Worm (Caenorhabditis elegans) whole organism, L2 larva: Measurements from ENCODE around the gene flp-10.

Experiments used
- C34F6.9 ChIP-seq: fragments of 150-350 bp; optimal IDR thresholded peaks from 2 replicates; lab custom pipeline; 2014; ENCODE audit warnings: missing biosample characterization, missing genetic modification characterization
- F13H6.1 ChIP-seq: sonication (generic microtip); optimal IDR thresholded peaks from 2 replicates; lab custom pipeline; 2016; ENCODE audit warnings: missing genetic modification characterization, missing compliant biosample characterization
- Y55F3AM.14 ChIP-seq: fragments of 200-800 bp; sonication (Bioruptor generic); optimal IDR thresholded peaks from 2 replicates; lab custom pipeline; 2018; ENCODE audit warnings: mild to moderate bottlenecking, missing genetic modification characterization, missing compliant biosample characterization
- ZK546.5 ChIP-seq: sonication (generic microtip); optimal IDR thresholded peaks from 2 replicates; lab custom pipeline; 2017; ENCODE audit warnings: missing biosample characterization, missing genetic modification characterization
- aly-2 ChIP-seq: fragments of 150-350 bp; optimal IDR thresholded peaks from 2 replicates; lab custom pipeline; 2014; ENCODE audit warnings: missing biosample characterization, missing genetic modification characterization
- blmp-1 ChIP-seq: sonication (generic microtip); optimal IDR thresholded peaks from 2 replicates; lab custom pipeline; 2017; ENCODE audit warnings: missing genetic modification characterization, mild to moderate bottlenecking, missing compliant biosample characterization, antibody characterized with exemption, moderate library complexity; ENCODE audit not compliant: insufficient read depth
- ceh-16 ChIP-seq: fragments of 150-350 bp; optimal IDR thresholded peaks from 2 replicates; lab custom pipeline; 2014; ENCODE audit warnings: missing biosample characterization, missing genetic modification characterization
- ceh-82 ChIP-seq: fragments of 150-350 bp; optimal IDR thresholded peaks from 2 replicates; lab custom pipeline; 2014; ENCODE audit warnings: missing biosample characterization, missing genetic modification characterization
- crh-2 ChIP-seq: sonication (generic microtip); optimal IDR thresholded peaks from 2 replicates; lab custom pipeline; 2017; ENCODE audit warnings: missing biosample characterization, missing genetic modification characterization
- dmd-4 ChIP-seq: sonication (generic microtip); optimal IDR thresholded peaks from 2 replicates; lab custom pipeline; 2017; ENCODE audit warnings: missing biosample characterization, missing genetic modification characterization
- egl-27 ChIP-seq: sonication (generic microtip); optimal IDR thresholded peaks from 3 replicates; lab custom pipeline; 2017; ENCODE audit warnings: missing biosample characterization, missing genetic modification reagents, missing genetic modification characterization
- elt-1 ChIP-seq: fragments of 150-350 bp; optimal IDR thresholded peaks from 2 replicates; lab custom pipeline; 2014; ENCODE audit warnings: missing biosample characterization, missing genetic modification characterization
- fos-1 ChIP-seq: fragments of 150-350 bp; optimal IDR thresholded peaks from 2 replicates; lab custom pipeline; 2014; ENCODE audit warnings: missing biosample characterization, missing genetic modification characterization
- gmeb-1 ChIP-seq: fragments of 150-350 bp; optimal IDR thresholded peaks from 2 replicates; lab custom pipeline; 2014; ENCODE audit warnings: missing biosample characterization, missing genetic modification characterization
- lin-11 ChIP-seq: fragments of 150-350 bp; sonication (generic microtip); optimal IDR thresholded peaks from 2 replicates; lab custom pipeline; 2014; ENCODE audit warnings: missing biosample characterization, missing genetic modification characterization, inconsistent platforms, mixed read lengths
- lin-13 ChIP-seq: fragments of 150-350 bp; optimal IDR thresholded peaks from 2 replicates; lab custom pipeline; 2014; ENCODE audit warnings: missing biosample characterization, missing genetic modification reagents, missing genetic modification characterization
- lin-39 ChIP-seq: fragments of 150-350 bp; optimal IDR thresholded peaks from 2 replicates; lab custom pipeline; 2014; ENCODE audit warnings: missing biosample characterization, missing genetic modification reagents, missing genetic modification characterization
- lsy-2 ChIP-seq, 2 experiments: fragments of 150-350 bp in 1 of 2; sonication (generic microtip) in 1 of 2; optimal IDR thresholded peaks; 2 replicates each; lab custom pipeline; 2014 to 2017; ENCODE audit warnings: missing biosample characterization in 2 of 2, missing genetic modification characterization in 2 of 2
- mab-5 ChIP-seq: fragments of 150-350 bp; optimal IDR thresholded peaks from 2 replicates; lab custom pipeline; 2014; ENCODE audit warnings: missing biosample characterization, missing genetic modification characterization
- nhr-10 ChIP-seq: sonication (generic microtip); optimal IDR thresholded peaks from 2 replicates; lab custom pipeline; 2017; ENCODE audit warnings: missing biosample characterization, missing genetic modification characterization
- nhr-11 ChIP-seq: fragments of 150-350 bp; optimal IDR thresholded peaks from 2 replicates; lab custom pipeline; 2014; ENCODE audit warnings: missing biosample characterization, missing genetic modification characterization
- nhr-12 ChIP-seq: fragments of 150-350 bp; optimal IDR thresholded peaks from 2 replicates; lab custom pipeline; 2014; ENCODE audit warnings: missing biosample characterization, missing genetic modification characterization
- nhr-129 ChIP-seq: fragments of 150-350 bp; optimal IDR thresholded peaks from 2 replicates; lab custom pipeline; 2014; ENCODE audit warnings: missing biosample characterization, missing genetic modification characterization
- nhr-21 ChIP-seq: fragments of 150-350 bp; optimal IDR thresholded peaks from 2 replicates; lab custom pipeline; 2014; ENCODE audit warnings: missing biosample characterization, missing genetic modification characterization
- nhr-23 ChIP-seq: fragments of 150-350 bp; optimal IDR thresholded peaks from 2 replicates; lab custom pipeline; 2014; ENCODE audit warnings: missing biosample characterization, missing genetic modification reagents, missing genetic modification characterization
- nhr-237 ChIP-seq: fragments of 150-350 bp; optimal IDR thresholded peaks from 2 replicates; lab custom pipeline; 2014; ENCODE audit warnings: missing biosample characterization, missing genetic modification characterization
- nhr-25 ChIP-seq: fragments of 150-350 bp; sonication (generic microtip); optimal IDR thresholded peaks from 3 replicates; lab custom pipeline; 2014; ENCODE audit warnings: missing biosample characterization, missing genetic modification characterization
- nhr-6 ChIP-seq: fragments of 150-350 bp; optimal IDR thresholded peaks from 2 replicates; lab custom pipeline; 2014; ENCODE audit warnings: missing biosample characterization, missing genetic modification characterization
- nhr-77 ChIP-seq: fragments of 150-350 bp; optimal IDR thresholded peaks from 2 replicates; lab custom pipeline; 2014; ENCODE audit warnings: missing biosample characterization, missing genetic modification characterization
- peb-1 ChIP-seq: fragments of 150-350 bp; optimal IDR thresholded peaks from 2 replicates; lab custom pipeline; 2014; ENCODE audit warnings: missing biosample characterization, missing genetic modification characterization
- sem-4 ChIP-seq: fragments of 150-350 bp; optimal IDR thresholded peaks from 2 replicates; lab custom pipeline; 2014; ENCODE audit warnings: missing biosample characterization, missing genetic modification reagents, missing genetic modification characterization
- skn-1 ChIP-seq: sonication (generic microtip); optimal IDR thresholded peaks from 2 replicates; lab custom pipeline; 2017; ENCODE audit warnings: missing biosample characterization, missing genetic modification characterization
- sma-9 ChIP-seq, 2 experiments: fragments of 150-350 bp in 1 of 2; sonication (generic microtip) in 1 of 2; optimal IDR thresholded peaks; 2 replicates each; lab custom pipeline; 2014 to 2016; ENCODE audit warnings: missing genetic modification characterization in 2 of 2, mild to moderate bottlenecking in 1 of 2, missing biosample characterization in 1 of 2, missing compliant biosample characterization in 1 of 2, missing genetic modification reagents in 1 of 2, moderate library complexity in 1 of 2
- snpc-4 ChIP-seq: fragments of 150-350 bp; optimal IDR thresholded peaks from 2 replicates; lab custom pipeline; 2014; ENCODE audit warnings: missing biosample characterization, missing genetic modification characterization
- unc-39 ChIP-seq: fragments of 150-350 bp; optimal IDR thresholded peaks from 2 replicates; lab custom pipeline; 2014; ENCODE audit warnings: missing biosample characterization, missing genetic modification characterization
- unc-55 ChIP-seq: fragments of 150-350 bp; sonication (generic microtip); optimal IDR thresholded peaks from 3 replicates; lab custom pipeline; 2014; ENCODE audit warnings: missing biosample characterization, missing genetic modification reagents, missing genetic modification characterization
- zag-1 ChIP-seq: fragments of 150-350 bp; optimal IDR thresholded peaks from 2 replicates; lab custom pipeline; 2014; ENCODE audit warnings: missing biosample characterization, missing genetic modification characterization
- ztf-1 ChIP-seq: fragments of 200-800 bp; sonication (Bioruptor generic); conservative IDR thresholded peaks from 2 replicates; pipeline ENCODE4 v1.3.6; 2022; ENCODE audit warnings: missing genetic modification characterization, missing compliant biosample characterization
- ztf-11 ChIP-seq: sonication (generic microtip); optimal IDR thresholded peaks from 2 replicates; lab custom pipeline; 2017; ENCODE audit warnings: missing biosample characterization, missing genetic modification characterization
- ztf-4 ChIP-seq: fragments of 150-350 bp; optimal IDR thresholded peaks from 2 replicates; lab custom pipeline; 2014; ENCODE audit warnings: missing biosample characterization, missing genetic modification characterization

The flp-10 gene

DNA sequence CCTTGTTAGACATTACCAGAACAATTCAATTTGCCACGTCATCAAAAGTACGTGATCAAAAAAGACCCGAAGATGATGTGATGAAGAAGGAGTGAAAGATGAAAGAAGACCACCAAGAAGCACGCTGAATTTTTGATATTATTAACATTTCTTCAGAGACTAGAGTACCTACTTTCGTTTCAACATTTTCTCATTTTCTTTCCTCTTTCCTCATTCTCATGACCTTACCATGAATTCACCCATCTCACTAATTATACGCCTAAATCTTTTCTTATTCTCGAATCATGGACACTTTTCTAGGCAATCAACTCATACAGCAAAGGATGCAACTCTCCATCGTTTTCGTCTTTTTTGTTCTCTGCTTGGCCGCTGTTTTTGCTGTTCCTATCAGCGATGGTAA lies at the start of gene flp-10:
Gene flp-10 (plus strand): TSS at position 301 of the 400 bp plus-strand sequence.
- TF ChIP-seq sma-9 (GFP tag; optimal IDR thresholded peaks at IDR 0.05; lab: Kevin White, UChicago) (no peak), sma-9 (tag; optimal IDR thresholded peaks at IDR 0.05; lab: Kevin White, UChicago) (no peak), nhr-237 (tag; lab: Kevin White, UChicago) (no peak), nhr-129 (tag; lab: Kevin White, UChicago) (no peak), nhr-23 (tag; lab: Kevin White, UChicago) (no peak), zag-1 (tag; lab: Kevin White, UChicago) (no peak), nhr-12 (tag; lab: Kevin White, UChicago) (no peak), nhr-21 (tag; lab: Kevin White, UChicago) (no peak), sem-4 (tag; lab: Kevin White, UChicago) (no peak), snpc-4 (tag; lab: Kevin White, UChicago) (no peak), skn-1 (tag; lab: Kevin White, UChicago) (no peak), gmeb-1 (no peak), F13H6.1 (tag; lab: Kevin White, UChicago) (no peak), nhr-10 (tag; lab: Kevin White, UChicago) (no peak), mab-5 (tag; lab: Kevin White, UChicago) (no peak), lin-39 (tag; lab: Kevin White, UChicago) (no peak), blmp-1 (tag; lab: Kevin White, UChicago) (no peak), dmd-4 (tag; lab: Kevin White, UChicago) (no peak)

- no peak for TF ChIP-seq ztf-4 (tag; lab: Kevin White, UChicago)
- TF ChIP-seq lin-39 (tag; lab: Kevin White, UChicago): no peak
- no peak for TF ChIP-seq elt-1 (tag; lab: Kevin White, UChicago)
- no peak for TF ChIP-seq unc-39
- no peak for TF ChIP-seq nhr-237 (tag; lab: Kevin White, UChicago)
- TF ChIP-seq nhr-23 (tag; lab: Kevin White, UChicago): no peak
- TF ChIP-seq ztf-11 (tag; lab: Kevin White, UChicago): no peak
- TF ChIP-seq Y55F3AM.14 (GFP tag; lab: Kevin White, UChicago): no peak
- TF ChIP-seq nhr-6 (tag; lab: Kevin White, UChicago): no peak
- TF ChIP-seq nhr-12 (tag; lab: Kevin White, UChicago): no peak
- TF ChIP-seq ceh-82 (tag; lab: Kevin White, UChicago): no peak
- TF ChIP-seq nhr-10 (tag; lab: Kevin White, UChicago): no peak
- no peak for TF ChIP-seq F13H6.1 (tag; lab: Kevin White, UChicago)
Observed at ce11 chrIV:7822524-7822923, 46.2 kb upstream of the flp-10 start, which contains the start of gene T14A8.2. T14A8.2 (minus strand) TSS chrIV:7822624.

DNA sequence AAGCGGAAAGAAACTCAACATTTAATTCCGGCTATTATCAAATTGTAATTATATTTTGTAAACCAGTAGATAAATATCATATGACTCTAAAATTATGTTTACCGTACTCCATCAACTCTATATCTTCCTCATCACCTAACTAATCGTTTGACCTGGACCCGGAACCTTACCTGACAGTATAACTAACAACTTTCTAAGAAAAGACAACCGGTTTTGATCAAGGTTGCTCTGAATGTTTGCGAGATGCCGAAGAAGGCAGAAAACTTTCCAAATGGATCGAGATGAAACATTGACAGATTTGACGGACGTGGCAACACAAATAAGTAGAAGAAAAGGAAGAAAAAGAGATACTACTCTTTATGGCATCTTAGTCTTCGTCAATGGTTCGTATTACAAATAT lies 44.1 kb upstream of the flp-10 start:
- TF ChIP-seq nhr-25: peak; percentile 54
- peak; percentile 7 for TF ChIP-seq egl-27 (tag; lab: Kevin White, UChicago)
- no peak for TF ChIP-seq C34F6.9 (tag; lab: Kevin White, UChicago)
- no peak for TF ChIP-seq ceh-16

ce11 chrIV:7829275-7829938 lies 39.3 kb upstream of the flp-10 start, which contains the start of gene C06A6.4:
C06A6.4 (minus strand) TSS chrIV:7829298.
- TF ChIP-seq nhr-77 (no peak), lin-13 (no peak), fos-1 (peak; percentile 14)

- TF ChIP-seq nhr-77 (no peak), dmd-4 (tag; lab: Kevin White, UChicago) (no peak), ceh-16 (no peak), ZK546.5 (tag; lab: Kevin White, UChicago) (no peak), lsy-2 (tag; optimal IDR thresholded peaks at IDR 0.05; lab: Kevin White, UChicago) (peak in 1 of 2 experiments; percentile 54), nhr-129 (tag; lab: Kevin White, UChicago) (peak; percentile 43), ceh-82 (tag; lab: Kevin White, UChicago) (no peak), nhr-11 (tag; lab: Kevin White, UChicago) (no peak), gmeb-1 (no peak), mab-5 (tag; lab: Kevin White, UChicago) (no peak), nhr-6 (tag; lab: Kevin White, UChicago) (no peak), crh-2 (tag; lab: Kevin White, UChicago) (peak; percentile 21), F13H6.1 (tag; lab: Kevin White, UChicago) (no peak), lin-39 (tag; lab: Kevin White, UChicago) (no peak), peb-1 (tag; lab: Kevin White, UChicago) (no peak), blmp-1 (tag; lab: Kevin White, UChicago) (no peak), nhr-237 (tag; lab: Kevin White, UChicago) (no peak), egl-27 (tag; lab: Kevin White, UChicago) (no peak), ztf-1 (no peak), unc-55 (peak; percentile 40), lin-11 (tag; lab: Kevin White, UChicago) (no peak), aly-2 (tag; lab: Kevin White, UChicago) (no peak), elt-1 (tag; lab: Kevin White, UChicago) (no peak), nhr-12 (tag; lab: Kevin White, UChicago) (no peak), fos-1 (peak; percentile 37), skn-1 (tag; lab: Kevin White, UChicago) (no peak), C34F6.9 (tag; lab: Kevin White, UChicago) (peak; percentile 43), zag-1 (tag; lab: Kevin White, UChicago) (no peak)
- TF ChIP-seq, all 48 proteins: peak for 6
Observed at ce11 chrIV:7830151-7830550, 38.6 kb upstream of the flp-10 start, which contains the start of gene mvb-12. mvb-12 (plus strand) TSS chrIV:7830525.
